Worm (Caenorhabditis elegans) whole organism, L3 larva: ENCODE results near the gene Y57G7A.6.

Experiments
- R02D3.7 ChIP-seq: fragments of 150-350 bp; optimal IDR thresholded peaks from 2 replicates; lab custom pipeline; 2014; ENCODE audit warnings: missing biosample characterization, missing genetic modification characterization
- ZK546.5 ChIP-seq: sonication (generic microtip); optimal IDR thresholded peaks from 2 replicates; lab custom pipeline; 2017; ENCODE audit warnings: missing biosample characterization, missing genetic modification characterization
- aly-2 ChIP-seq: fragments of 150-350 bp; optimal IDR thresholded peaks from 2 replicates; lab custom pipeline; 2014; ENCODE audit warnings: missing biosample characterization, missing genetic modification characterization
- ama-1 ChIP-seq: fragments of 150-350 bp; optimal IDR thresholded peaks from 2 replicates; lab custom pipeline; 2018
- ceh-28 ChIP-seq: fragments of 150-350 bp; optimal IDR thresholded peaks from 2 replicates; lab custom pipeline; 2014; ENCODE audit warnings: missing biosample characterization, missing genetic modification reagents, missing genetic modification characterization
- ceh-82 ChIP-seq: fragments of 150-350 bp; optimal IDR thresholded peaks from 2 replicates; lab custom pipeline; 2014; ENCODE audit warnings: missing biosample characterization, missing genetic modification characterization
- ceh-9 ChIP-seq: sonication (generic microtip); optimal IDR thresholded peaks from 2 replicates; lab custom pipeline; 2018; ENCODE audit warnings: missing biosample characterization, missing genetic modification characterization
- daf-12 ChIP-seq: fragments of 150-350 bp; optimal IDR thresholded peaks from 2 replicates; lab custom pipeline; 2014; ENCODE audit warnings: missing biosample characterization, missing genetic modification reagents, missing genetic modification characterization
- egl-5 ChIP-seq: fragments of 150-350 bp; optimal IDR thresholded peaks from 2 replicates; lab custom pipeline; 2017; ENCODE audit warnings: missing biosample characterization, missing genetic modification reagents, missing genetic modification characterization, inconsistent platforms
- elt-1 ChIP-seq: fragments of 150-350 bp; optimal IDR thresholded peaks from 2 replicates; lab custom pipeline; 2014; ENCODE audit warnings: missing biosample characterization, missing genetic modification characterization
- elt-2 ChIP-seq: sonication (generic microtip); optimal IDR thresholded peaks from 2 replicates; lab custom pipeline; 2016; ENCODE audit warnings: missing genetic modification reagents, mild to moderate bottlenecking, missing genetic modification characterization, missing compliant biosample characterization
- elt-3 ChIP-seq, 3 experiments: fragments of 150-350 bp in 1 of 3; sonication (generic microtip) in 2 of 3; optimal IDR thresholded peaks; 2 replicates in 2 of 3; 4 replicates in 1 of 3; lab custom pipeline; 2014 to 2017; ENCODE audit warnings: missing biosample characterization in 3 of 3, missing genetic modification characterization in 3 of 3
- eor-1 ChIP-seq, 2 experiments: fragments of 150-350 bp; optimal IDR thresholded peaks; 2 replicates each; lab custom pipeline; 2014 to 2018; ENCODE audit warnings: missing biosample characterization in 2 of 2, missing genetic modification characterization in 2 of 2
- fkh-10 ChIP-seq: sonication (generic microtip); optimal IDR thresholded peaks from 2 replicates; lab custom pipeline; 2017; ENCODE audit warnings: missing biosample characterization, missing genetic modification reagents, missing genetic modification characterization
- fkh-2 ChIP-seq: fragments of 150-350 bp; optimal IDR thresholded peaks from 2 replicates; lab custom pipeline; 2014; ENCODE audit warnings: missing biosample characterization, missing genetic modification reagents, missing genetic modification characterization
- fos-1 ChIP-seq: fragments of 150-350 bp; optimal IDR thresholded peaks from 2 replicates; lab custom pipeline; 2014; ENCODE audit warnings: missing biosample characterization, missing genetic modification characterization
- hmg-11 ChIP-seq: sonication (generic microtip); optimal IDR thresholded peaks from 2 replicates; lab custom pipeline; 2016; ENCODE audit warnings: missing genetic modification characterization, missing compliant biosample characterization
- lin-15B ChIP-seq: fragments of 150-350 bp; optimal IDR thresholded peaks from 2 replicates; lab custom pipeline; 2014; ENCODE audit warnings: missing biosample characterization, missing genetic modification characterization
- lin-39 ChIP-seq: fragments of 150-350 bp; optimal IDR thresholded peaks from 2 replicates; lab custom pipeline; 2018; ENCODE audit warnings: missing biosample characterization, missing genetic modification reagents, missing genetic modification characterization
- lsy-12 ChIP-seq: sonication (generic microtip); optimal IDR thresholded peaks from 2 replicates; lab custom pipeline; 2016; ENCODE audit warnings: mild to moderate bottlenecking, missing genetic modification characterization, missing compliant biosample characterization
- mdl-1 ChIP-seq: fragments of 150-350 bp; optimal IDR thresholded peaks from 2 replicates; lab custom pipeline; 2014; ENCODE audit warnings: missing biosample characterization, missing genetic modification characterization
- mml-1 ChIP-seq: fragments of 150-350 bp; sonication (generic microtip); optimal IDR thresholded peaks from 3 replicates; lab custom pipeline; 2014; ENCODE audit warnings: missing biosample characterization, missing genetic modification characterization
- nfya-1 ChIP-seq: sonication (generic microtip); optimal IDR thresholded peaks from 2 replicates; lab custom pipeline; 2017; ENCODE audit warnings: missing genetic modification characterization, mild to moderate bottlenecking, missing compliant biosample characterization, antibody characterized with exemption, moderate library complexity; ENCODE audit not compliant: insufficient read depth
- nhr-11 ChIP-seq: fragments of 150-350 bp; optimal IDR thresholded peaks from 2 replicates; lab custom pipeline; 2014; ENCODE audit warnings: missing biosample characterization, missing genetic modification characterization
- nhr-12 ChIP-seq: fragments of 150-350 bp; optimal IDR thresholded peaks from 2 replicates; lab custom pipeline; 2014; ENCODE audit warnings: missing biosample characterization, missing genetic modification characterization
- nhr-23 ChIP-seq: fragments of 150-350 bp; optimal IDR thresholded peaks from 2 replicates; lab custom pipeline; 2014; ENCODE audit warnings: missing biosample characterization, missing genetic modification reagents, missing genetic modification characterization
- nhr-237 ChIP-seq: fragments of 150-350 bp; optimal IDR thresholded peaks from 2 replicates; lab custom pipeline; 2014; ENCODE audit warnings: missing biosample characterization, missing genetic modification characterization
- nhr-25 ChIP-seq: sonication (generic microtip); optimal IDR thresholded peaks from 2 replicates; lab custom pipeline; 2017; ENCODE audit warnings: missing biosample characterization, missing genetic modification characterization
- nhr-43 ChIP-seq: sonication (generic microtip); optimal IDR thresholded peaks from 2 replicates; lab custom pipeline; 2016; ENCODE audit warnings: mild to moderate bottlenecking, missing genetic modification characterization, missing compliant biosample characterization; ENCODE audit not compliant: poor library complexity, severe bottlenecking
- nhr-67 ChIP-seq: fragments of 150-350 bp; optimal IDR thresholded peaks from 2 replicates; lab custom pipeline; 2014; ENCODE audit warnings: missing biosample characterization, missing genetic modification characterization
- nhr-76 ChIP-seq: fragments of 150-350 bp; sonication (generic microtip); optimal IDR thresholded peaks from 5 replicates; lab custom pipeline; 2014; ENCODE audit warnings: missing biosample characterization, missing genetic modification characterization
- nhr-77 ChIP-seq: fragments of 150-350 bp; optimal IDR thresholded peaks from 2 replicates; lab custom pipeline; 2014; ENCODE audit warnings: missing biosample characterization, missing genetic modification characterization
- pqm-1 ChIP-seq: fragments of 150-350 bp; optimal IDR thresholded peaks from 2 replicates; lab custom pipeline; 2017; ENCODE audit warnings: missing biosample characterization, missing genetic modification characterization, inconsistent platforms
- sea-2 ChIP-seq: fragments of 150-350 bp; sonication (generic microtip); optimal IDR thresholded peaks from 4 replicates; lab custom pipeline; 2014; ENCODE audit warnings: missing biosample characterization, missing genetic modification reagents, missing genetic modification characterization
- skn-1 ChIP-seq: fragments of 150-350 bp; optimal IDR thresholded peaks from 2 replicates; lab custom pipeline; 2014; ENCODE audit warnings: missing biosample characterization, missing genetic modification characterization
- snpc-4 ChIP-seq: fragments of 150-350 bp; optimal IDR thresholded peaks from 2 replicates; lab custom pipeline; 2014; ENCODE audit warnings: missing biosample characterization, missing genetic modification characterization
- unc-39 ChIP-seq: sonication (generic microtip); optimal IDR thresholded peaks from 4 replicates; lab custom pipeline; 2017; ENCODE audit warnings: missing biosample characterization, missing genetic modification characterization
- unc-62 ChIP-seq: fragments of 150-350 bp; sonication (generic microtip); optimal IDR thresholded peaks from 4 replicates; lab custom pipeline; 2014; ENCODE audit warnings: missing biosample characterization, missing genetic modification reagents, missing genetic modification characterization
- zag-1 ChIP-seq: fragments of 150-350 bp; optimal IDR thresholded peaks from 2 replicates; lab custom pipeline; 2014; ENCODE audit warnings: missing biosample characterization, missing genetic modification characterization
- ztf-11 ChIP-seq: fragments of 150-350 bp; optimal IDR thresholded peaks from 2 replicates; lab custom pipeline; 2014; ENCODE audit warnings: missing biosample characterization, missing genetic modification characterization

Gene Y57G7A.6

ce11 chrII:1266790-1267189 is 18.6 kb downstream of the Y57G7A.6 start, which contains the start of gene oac-30:
Gene oac-30 (minus strand): TSS chrII:1266890.
- TF ChIP-seq nhr-67 (tag; lab: Kevin White, UChicago) = no peak
- TF ChIP-seq unc-39 (tag; lab: Kevin White, UChicago) = no peak
- no peak for TF ChIP-seq nhr-43
- TF ChIP-seq eor-1 (tag; optimal IDR thresholded peaks at IDR 0.05; lab: Kevin White, UChicago) = no peak
- no peak for TF ChIP-seq nhr-25
- no peak for TF ChIP-seq skn-1
- TF ChIP-seq R02D3.7 = no peak
- no peak for TF ChIP-seq lsy-12 (tag; lab: Kevin White, UChicago)

- no peak for TF ChIP-seq lin-39 (tag; lab: Kevin White, UChicago)
- no peak for TF ChIP-seq nhr-25
- TF ChIP-seq R02D3.7 = no peak
These were observed 26.8 kb downstream of the Y57G7A.6 start, which contains the start of gene clpr-2 for ce11 chrII:1258634-1259033. Gene clpr-2 (plus strand): TSS chrII:1258934.

ce11 chrII:1256742-1257141 is 28.7 kb downstream of the Y57G7A.6 start:
- no peak for TF ChIP-seq ceh-9
- no peak for TF ChIP-seq nhr-11 (tag; lab: Kevin White, UChicago)
- TF ChIP-seq mml-1 (tag; lab: Kevin White, UChicago) = no peak
- no peak for TF ChIP-seq nfya-1 (tag; lab: Kevin White, UChicago)
- TF ChIP-seq nhr-23 (tag; lab: Kevin White, UChicago) = no peak
- TF ChIP-seq daf-12 (tag; lab: Kevin White, UChicago) = no peak
- no peak for TF ChIP-seq mdl-1
- no peak for TF ChIP-seq fkh-10 (GFP tag; lab: Kevin White, UChicago)

DNA sequence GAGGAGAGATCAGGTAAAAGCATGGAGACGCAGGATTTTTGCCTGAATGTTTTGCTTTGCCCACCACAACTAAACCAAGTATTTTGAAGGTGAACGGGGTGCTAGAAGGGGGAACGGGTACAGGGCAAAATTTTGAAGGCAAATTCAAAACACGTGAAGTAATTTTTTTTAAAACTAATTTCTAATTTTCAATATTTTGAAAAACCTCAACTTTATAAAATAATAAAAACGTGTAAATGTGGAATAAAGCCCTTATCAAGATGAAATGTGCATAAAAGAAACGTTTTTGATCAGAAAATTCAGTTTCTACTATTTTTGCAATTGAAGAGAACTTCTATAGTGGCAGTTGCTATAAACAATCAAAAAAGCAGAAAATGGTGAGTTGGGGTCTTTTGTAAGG is 29.8 kb downstream of the Y57G7A.6 start, which contains the start of gene clec-119:
TSS of gene clec-119 (plus strand) at position 301 of the 400 bp plus-strand sequence.
- TF ChIP-seq unc-62 (GFP tag; lab: Kevin White, UChicago) (no peak), ceh-82 (tag; lab: Kevin White, UChicago) (no peak)

- TF ChIP-seq pqm-1 (tag; lab: Kevin White, UChicago) (no peak), ama-1 (no peak), lin-15B (tag; lab: Kevin White, UChicago) (no peak), aly-2 (tag; lab: Kevin White, UChicago) (no peak)
These were observed 33.2 kb downstream of the Y57G7A.6 start, which contains the start of gene lin-42 for ce11 chrII:1252259-1252658. Gene lin-42 (minus strand): TSS chrII:1252359.

DNA sequence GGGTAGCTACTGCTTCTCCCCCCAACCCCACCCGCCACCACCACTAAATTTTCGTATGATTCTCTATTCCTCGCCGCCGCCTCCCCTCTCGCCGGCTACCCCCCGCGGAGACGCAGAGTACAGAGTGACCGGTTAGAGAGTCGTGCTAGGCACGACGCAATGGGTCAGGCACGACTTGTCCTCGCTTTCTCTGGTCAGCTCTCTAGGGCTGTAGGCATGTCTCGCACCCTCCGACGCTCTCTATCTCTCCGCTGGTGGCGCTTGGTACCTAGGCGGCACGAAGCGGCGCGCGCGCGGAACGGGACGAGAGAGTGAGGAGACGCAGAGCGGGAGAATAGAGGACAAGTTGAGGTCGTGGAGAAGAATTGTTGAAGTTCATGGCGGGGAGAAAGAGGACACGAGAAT is 38.6 kb downstream of the Y57G7A.6 start:
- peak; percentile 77 for TF ChIP-seq R02D3.7
- TF ChIP-seq ama-1 = no peak
- no peak for TF ChIP-seq snpc-4 (tag; lab: Kevin White, UChicago)
- TF ChIP-seq elt-3 (tag; optimal IDR thresholded peaks at IDR 0.05; lab: Kevin White, UChicago) = peak in 1 of 3 experiments; percentile 54
- TF ChIP-seq ztf-11 (tag; lab: Kevin White, UChicago) = no peak
- TF ChIP-seq nhr-43 = peak; percentile 94
- TF ChIP-seq mdl-1 = peak; percentile 83
- peak; percentile 97 for TF ChIP-seq sea-2 (GFP tag; lab: Kevin White, UChicago)
- TF ChIP-seq skn-1 = peak; percentile 64
- TF ChIP-seq ZK546.5 = peak; percentile 2
- TF ChIP-seq zag-1 (tag; lab: Kevin White, UChicago) = peak; percentile 2
- TF ChIP-seq nhr-77 = peak; percentile 44
- peak; percentile 97 for TF ChIP-seq lsy-12 (tag; lab: Kevin White, UChicago)
- TF ChIP-seq mml-1 (tag; lab: Kevin White, UChicago) = no peak
- peak; percentile 69 for TF ChIP-seq ceh-82 (tag; lab: Kevin White, UChicago)
- TF ChIP-seq nhr-67 (tag; lab: Kevin White, UChicago) = no peak
- TF ChIP-seq nhr-237 (tag; lab: Kevin White, UChicago) = no peak
- TF ChIP-seq nfya-1 (tag; lab: Kevin White, UChicago) = peak; percentile 91
- no peak for TF ChIP-seq eor-1 (tag; optimal IDR thresholded peaks at IDR 0.05; lab: Kevin White, UChicago)
- peak; percentile 89 for TF ChIP-seq lin-39 (tag; lab: Kevin White, UChicago)
- TF ChIP-seq unc-39 (tag; lab: Kevin White, UChicago) = no peak
- TF ChIP-seq ceh-28 (tag; lab: Kevin White, UChicago) = peak; percentile 87
- no peak for TF ChIP-seq nhr-12
- no peak for TF ChIP-seq daf-12 (tag; lab: Kevin White, UChicago)
- TF ChIP-seq nhr-76 (tag; lab: Kevin White, UChicago) = no peak
- TF ChIP-seq unc-62 (GFP tag; lab: Kevin White, UChicago) = peak; percentile 76
- TF ChIP-seq fkh-2 = no peak
- TF ChIP-seq nhr-11 (tag; lab: Kevin White, UChicago) = no peak
- peak; percentile 96 for TF ChIP-seq nhr-23 (tag; lab: Kevin White, UChicago)
- no peak for TF ChIP-seq fkh-10 (GFP tag; lab: Kevin White, UChicago)
- TF ChIP-seq fos-1 (tag; lab: Kevin White, UChicago) = peak; percentile 5
- TF ChIP-seq elt-1 = peak; percentile 78
- TF ChIP-seq egl-5 = no peak
- TF ChIP-seq hmg-11 (tag; lab: Kevin White, UChicago) = peak; percentile 96
- peak; percentile 74 for TF ChIP-seq elt-2 (tag; lab: Kevin White, UChicago)
- TF ChIP-seq nhr-25 = peak; percentile 96
- TF ChIP-seq ceh-9 = no peak
